Fruit fly (Drosophila melanogaster) whole organism, embryonic: ENCODE measurements around the gene Cul2.

ENCODE experiments used
- Awh ChIP-seq: fragments of 200-800 bp; sonication (Bioruptor generic); IDR thresholded peaks from 2 replicates; pipeline ENCODE4, ENCODE4 v1.3.6; 2022; ENCODE audit warnings: missing biosample characterization, missing genetic modification characterization
- CG1024 ChIP-seq: fragments of 200-800 bp; sonication (Bioruptor generic); IDR thresholded peaks from 2 replicates; pipeline ENCODE4 v1.3.6; 2022; ENCODE audit warnings: missing biosample characterization, missing genetic modification characterization
- CG10366 ChIP-seq: fragments of 200-800 bp; sonication (Bioruptor generic); IDR thresholded peaks from 2 replicates; pipeline ENCODE4 v1.3.6; 2022; ENCODE audit warnings: missing biosample characterization, missing genetic modification characterization
- CG10431 ChIP-seq: fragments of 200-800 bp; sonication (Bioruptor generic); optimal IDR thresholded peaks from 3 replicates; lab custom pipeline; 2018; ENCODE audit warnings: missing biosample characterization, mild to moderate bottlenecking, missing genetic modification characterization
- CG12155 ChIP-seq: fragments of 200-800 bp; sonication (Bioruptor generic); optimal IDR thresholded peaks from 3 replicates; lab custom pipeline; 2016; ENCODE audit warnings: missing biosample characterization, missing genetic modification characterization
- CG13894 ChIP-seq: fragments of 200-800 bp; sonication (Bioruptor generic); optimal IDR thresholded peaks from 3 replicates; lab custom pipeline; 2018; ENCODE audit warnings: missing biosample characterization, mild to moderate bottlenecking, missing genetic modification characterization, moderate library complexity
- CG15514 ChIP-seq: fragments of 200-800 bp; sonication (Bioruptor generic); optimal IDR thresholded peaks from 3 replicates; lab custom pipeline; 2017; ENCODE audit warnings: missing biosample characterization, missing genetic modification characterization, mild to moderate bottlenecking, moderate library complexity, missing genetic modification reagents
- CG17359 ChIP-seq: fragments of 200-800 bp; sonication (Bioruptor generic); optimal IDR thresholded peaks from 3 replicates; lab custom pipeline; 2018; ENCODE audit warnings: missing biosample characterization, mild to moderate bottlenecking, missing genetic modification characterization, moderate library complexity
- CG17612 ChIP-seq: fragments of 200-800 bp; sonication (Bioruptor generic); IDR thresholded peaks from 2 replicates; pipeline ENCODE4 v1.3.6; 2022; ENCODE audit warnings: missing biosample characterization, missing genetic modification characterization
- CG1832 ChIP-seq: fragments of 200-800 bp; sonication (Bioruptor generic); optimal IDR thresholded peaks from 2 replicates; lab custom pipeline; 2017; ENCODE audit warnings: missing biosample characterization, mild to moderate bottlenecking, missing genetic modification characterization, inconsistent platforms
- CG30020 ChIP-seq: fragments of 200-800 bp; optimal IDR thresholded peaks from 2 replicates; lab custom pipeline; 2019; ENCODE audit warnings: missing biosample characterization, mild to moderate bottlenecking, missing genetic modification characterization, moderate library complexity
- CG33213 ChIP-seq: fragments of 200-800 bp; sonication (Bioruptor generic); optimal IDR thresholded peaks from 3 replicates; lab custom pipeline; 2016; ENCODE audit warnings: missing biosample characterization, missing genetic modification characterization
- CG34422 ChIP-seq: fragments of 200-800 bp; sonication (Bioruptor generic); IDR thresholded peaks from 3 replicates; pipeline ENCODE4 v1.3.6; 2022; ENCODE audit warnings: missing biosample characterization, missing genetic modification characterization
- CG3838 ChIP-seq: fragments of 200-800 bp; sonication (Bioruptor generic); optimal IDR thresholded peaks from 3 replicates; lab custom pipeline; 2016; ENCODE audit warnings: missing biosample characterization, missing genetic modification characterization
- CG4282 ChIP-seq: fragments of 200-800 bp; sonication (Bioruptor generic); optimal IDR thresholded peaks from 2 replicates; lab custom pipeline; 2016; ENCODE audit warnings: missing biosample characterization, missing genetic modification characterization
- CG5180 ChIP-seq: fragments of 200-800 bp; sonication (Bioruptor generic); optimal IDR thresholded peaks from 3 replicates; lab custom pipeline; 2017; ENCODE audit warnings: missing biosample characterization, missing genetic modification characterization, mild to moderate bottlenecking, moderate library complexity, missing genetic modification reagents
- CG6683 ChIP-seq: fragments of 200-800 bp; sonication (Bioruptor generic); optimal IDR thresholded peaks from 2 replicates; lab custom pipeline; 2017; ENCODE audit warnings: missing biosample characterization, mild to moderate bottlenecking, missing genetic modification characterization, missing genetic modification reagents
- CG7963 ChIP-seq: fragments of 200-800 bp; sonication (Bioruptor generic); IDR thresholded peaks from 3 replicates; pipeline ENCODE4 v1.3.6; 2022; ENCODE audit warnings: missing biosample characterization, missing genetic modification characterization; ENCODE audit not compliant: partially characterized antibody
- CG9437 ChIP-seq: fragments of 200-800 bp; sonication (Bioruptor generic); optimal IDR thresholded peaks from 2 replicates; lab custom pipeline; 2018; ENCODE audit warnings: missing biosample characterization, mild to moderate bottlenecking, missing genetic modification characterization
- CG9727 ChIP-seq: fragments of 200-800 bp; sonication (Bioruptor generic); optimal IDR thresholded peaks from 3 replicates; lab custom pipeline; 2017; ENCODE audit warnings: missing biosample characterization, mild to moderate bottlenecking, missing genetic modification characterization
- CkIIα-i1 ChIP-seq: fragments of 200-800 bp; sonication (Bioruptor generic); IDR thresholded peaks from 2 replicates; pipeline ENCODE4 v1.3.6; 2022; ENCODE audit warnings: missing biosample characterization, missing genetic modification characterization
- Doc3 ChIP-seq: fragments of 200-800 bp; sonication (Bioruptor generic); IDR thresholded peaks from 3 replicates; pipeline ENCODE4 v1.3.6; 2022; ENCODE audit warnings: missing biosample characterization, missing genetic modification characterization; ENCODE audit not compliant: partially characterized antibody
- HLH3B ChIP-seq: fragments of 200-800 bp; sonication (Bioruptor generic); IDR thresholded peaks from 2 replicates; pipeline ENCODE4 v1.3.6; 2022; ENCODE audit warnings: missing biosample characterization, missing genetic modification characterization
- NC2β ChIP-seq: fragments of 200-800 bp; sonication (Bioruptor generic); optimal IDR thresholded peaks from 2 replicates; lab custom pipeline; 2016; ENCODE audit warnings: missing biosample characterization, missing genetic modification characterization
- Oli ChIP-seq: fragments of 200-800 bp; sonication (Bioruptor generic); optimal IDR thresholded peaks from 2 replicates; lab custom pipeline; 2018; ENCODE audit warnings: missing biosample characterization, mild to moderate bottlenecking, missing genetic modification characterization, moderate library complexity
- PHDP ChIP-seq: fragments of 200-800 bp; sonication (Bioruptor generic); optimal IDR thresholded peaks from 3 replicates; lab custom pipeline; 2018; ENCODE audit warnings: missing biosample characterization, mild to moderate bottlenecking, missing genetic modification characterization, moderate library complexity
- Taf1 ChIP-seq: fragments of 200-800 bp; sonication (Bioruptor generic); IDR thresholded peaks from 2 replicates; pipeline ENCODE4 v1.3.6; 2022; ENCODE audit warnings: missing biosample characterization, missing genetic modification characterization
- ac ChIP-seq: fragments of 200-800 bp; sonication (Bioruptor generic); optimal IDR thresholded peaks from 3 replicates; lab custom pipeline; 2017; ENCODE audit warnings: missing biosample characterization, mild to moderate bottlenecking, missing genetic modification characterization
- aop ChIP-seq: fragments of 200-800 bp; sonication (Bioruptor generic); IDR thresholded peaks from 2 replicates; pipeline ENCODE4 v1.3.6; 2022; ENCODE audit warnings: missing biosample characterization, missing genetic modification characterization
- ato ChIP-seq: fragments of 200-800 bp; sonication (Bioruptor generic); IDR thresholded peaks from 2 replicates; pipeline ENCODE4 v1.3.6; 2022; ENCODE audit warnings: missing biosample characterization, missing genetic modification characterization; ENCODE audit not compliant: partially characterized antibody
- bigmax ChIP-seq: fragments of 200-800 bp; sonication (Bioruptor generic); optimal IDR thresholded peaks from 2 replicates; lab custom pipeline; 2018; ENCODE audit warnings: missing biosample characterization, mild to moderate bottlenecking, missing genetic modification characterization
- caup ChIP-seq: fragments of 200-800 bp; sonication (Bioruptor generic); optimal IDR thresholded peaks from 3 replicates; lab custom pipeline; 2017; ENCODE audit warnings: missing biosample characterization, mild to moderate bottlenecking, missing genetic modification characterization, moderate library complexity; ENCODE audit not compliant: severe bottlenecking
- cwo ChIP-seq: fragments of 200-800 bp; sonication (Bioruptor generic); optimal IDR thresholded peaks from 3 replicates; lab custom pipeline; 2017; ENCODE audit warnings: missing biosample characterization, missing genetic modification characterization, mild to moderate bottlenecking, moderate library complexity, missing genetic modification reagents
- dpn ChIP-seq, 2 experiments: fragments of 200-800 bp; sonication (Bioruptor generic); optimal IDR thresholded peaks; 3 replicates each; lab custom pipeline; 2016; ENCODE audit warnings: missing biosample characterization in 2 of 2, missing genetic modification characterization in 2 of 2
- gcm2 ChIP-seq: fragments of 200-800 bp; sonication (Bioruptor generic); optimal IDR thresholded peaks from 2 replicates; lab custom pipeline; 2016; ENCODE audit warnings: missing biosample characterization, missing genetic modification characterization
- gfzf ChIP-seq: fragments of 200-800 bp; sonication (Bioruptor generic); optimal IDR thresholded peaks from 2 replicates; lab custom pipeline; 2016; ENCODE audit warnings: missing biosample characterization, mild to moderate bottlenecking, missing genetic modification characterization, moderate library complexity
- ken ChIP-seq: fragments of 200-800 bp; sonication (Bioruptor generic); IDR thresholded peaks from 3 replicates; pipeline ENCODE4 v1.3.6; 2022; ENCODE audit warnings: missing biosample characterization, missing genetic modification characterization
- kni ChIP-seq: fragments of 200-800 bp; sonication (Bioruptor generic); optimal IDR thresholded peaks from 3 replicates; lab custom pipeline; 2017; ENCODE audit warnings: mild to moderate bottlenecking, missing biosample characterization, missing genetic modification reagents, missing genetic modification characterization
- luna ChIP-seq: fragments of 200-800 bp; sonication (Bioruptor generic); optimal IDR thresholded peaks from 2 replicates; lab custom pipeline; 2016; ENCODE audit warnings: missing biosample characterization, missing genetic modification characterization
- mld ChIP-seq: fragments of 200-800 bp; sonication (Bioruptor generic); IDR thresholded peaks from 3 replicates; pipeline ENCODE4 v1.3.6; 2022; ENCODE audit warnings: missing biosample characterization, missing genetic modification characterization; ENCODE audit not compliant: partially characterized antibody
- nau ChIP-seq: fragments of 200-800 bp; sonication (Bioruptor generic); optimal IDR thresholded peaks from 3 replicates; lab custom pipeline; 2017; ENCODE audit warnings: missing biosample characterization, mild to moderate bottlenecking, missing genetic modification characterization, missing genetic modification reagents
- pita ChIP-seq: fragments of 200-800 bp; sonication (Bioruptor generic); optimal IDR thresholded peaks from 2 replicates; lab custom pipeline; 2017; ENCODE audit warnings: missing biosample characterization, mild to moderate bottlenecking, missing genetic modification characterization
- psq ChIP-seq: fragments of 200-800 bp; sonication (Bioruptor generic); optimal IDR thresholded peaks from 2 replicates; lab custom pipeline; 2017; ENCODE audit warnings: missing biosample characterization, missing genetic modification characterization
- pzg ChIP-seq: fragments of 200-800 bp; sonication (Bioruptor generic); optimal IDR thresholded peaks from 3 replicates; lab custom pipeline; 2018; ENCODE audit warnings: missing biosample characterization, mild to moderate bottlenecking, missing genetic modification characterization, moderate library complexity
- ranshi ChIP-seq: fragments of 200-800 bp; sonication (Bioruptor generic); IDR thresholded peaks from 2 replicates; pipeline ENCODE4 v1.3.6; 2022; ENCODE audit warnings: missing biosample characterization, missing genetic modification characterization
- sens ChIP-seq: fragments of 200-800 bp; sonication (Bioruptor generic); peaks from one replicate; lab custom pipeline; 2016; ENCODE audit warnings: missing biosample characterization, missing genetic modification characterization
- slou ChIP-seq: fragments of 200-800 bp; sonication (Bioruptor generic); optimal IDR thresholded peaks from 3 replicates; lab custom pipeline; 2016; ENCODE audit warnings: missing biosample characterization, missing genetic modification characterization
- zen2 ChIP-seq: fragments of 200-800 bp; sonication (Bioruptor generic); IDR thresholded peaks from 3 replicates; pipeline ENCODE4 v1.3.6; 2022; ENCODE audit warnings: missing biosample characterization, missing genetic modification characterization; ENCODE audit not compliant: partially characterized antibody

The Cul2 gene

dm6 chr2L:21629814-21630562 is 28.5 kb upstream of the Cul2 start, which contains the start of gene Df31 (continued):
- TF ChIP-seq CG3838 (GFP tag; lab: Kevin White, UChicago), result no peak
- TF ChIP-seq psq (GFP tag; lab: Kevin White, UChicago), result no peak
- no peak for TF ChIP-seq CG1832
- TF ChIP-seq ato (GFP tag; lab: Robert Waterston, UW), result peak; percentile 87
- peak; percentile 51 for TF ChIP-seq CG10366 (GFP tag; lab: Robert Waterston, UW)
- no peak for TF ChIP-seq bigmax (GFP tag; lab: Kevin White, UChicago)
- peak; percentile 53 for TF ChIP-seq CG9727 (GFP tag; lab: Kevin White, UChicago)
- TF ChIP-seq kni (GFP tag; lab: Kevin White, UChicago), result no peak
- peak; percentile 83 for TF ChIP-seq CG30020
- TF ChIP-seq aop (GFP tag; lab: Robert Waterston, UW), result no peak
- TF ChIP-seq pzg, result peak; percentile 75
- TF ChIP-seq CG10431 (GFP tag; lab: Kevin White, UChicago), result peak; percentile 72
- peak; percentile 53 for TF ChIP-seq CG12155 (GFP tag; lab: Kevin White, UChicago)
- no peak for TF ChIP-seq cwo
- TF ChIP-seq CG1024 (GFP tag; lab: Robert Waterston, UW), result peak; percentile 78; the same call in 1 of the 2 replicates
- 0 out of 2 replicates have a peak, but pooled peaks have one; percentile 14 for TF ChIP-seq HLH3B (GFP tag; lab: Robert Waterston, UW)
- TF ChIP-seq CG17612 (GFP tag; lab: Robert Waterston, UW), result no peak
- TF ChIP-seq NC2β (GFP tag; lab: Kevin White, UChicago), result peak; percentile 89
- TF ChIP-seq ac (GFP tag; lab: Kevin White, UChicago), result no peak
- peak; percentile 45 for TF ChIP-seq gfzf (GFP tag; lab: Kevin White, UChicago)
- TF ChIP-seq CG9437, result no peak
- TF ChIP-seq CG13894 (tag; lab: Kevin White, UChicago), result peak; percentile 71
- peak; percentile 42 for TF ChIP-seq slou
- TF ChIP-seq dpn (GFP tag; optimal IDR thresholded peaks at IDR 0.05; lab: Kevin White, UChicago), result peak; percentile 66 to 69
- TF ChIP-seq nau (GFP tag; lab: Kevin White, UChicago), result no peak
- peak; percentile 74 for TF ChIP-seq CG34422 (GFP tag; lab: Robert Waterston, UW)
- no peak for TF ChIP-seq Awh (GFP tag; lab: Robert Waterston, UW)
- TF ChIP-seq Taf1 (GFP tag; lab: Robert Waterston, UW), result no peak
- TF ChIP-seq sens, result peak; percentile 92
- no peak for TF ChIP-seq CG6683
- no peak for TF ChIP-seq CG4282 (GFP tag; lab: Kevin White, UChicago)
- TF ChIP-seq CG5180 (GFP tag; lab: Kevin White, UChicago), result no peak
- TF ChIP-seq mld (GFP tag; lab: Robert Waterston, UW), result peak; percentile 82; the same call in 2 of the 3 replicates
- no peak for TF ChIP-seq CkIIα-i1
- peak; percentile 48 for TF ChIP-seq PHDP
- TF ChIP-seq gcm2, result peak; percentile 57
- no peak for TF ChIP-seq pita
- TF ChIP-seq CG33213 (GFP tag; lab: Kevin White, UChicago), result peak; percentile 68
- TF ChIP-seq CG17359 (tag; lab: Kevin White, UChicago), result peak; percentile 51
- peak; percentile 85 for TF ChIP-seq CG15514 (GFP tag; lab: Kevin White, UChicago)
- TF ChIP-seq caup (GFP tag; lab: Kevin White, UChicago), result peak; percentile 74
- no peak; the same call in 1 of the 2 replicates for TF ChIP-seq ranshi (GFP tag; lab: Robert Waterston, UW)
- no peak; the same call in 2 of the 3 replicates for TF ChIP-seq zen2 (GFP tag; lab: Robert Waterston, UW)
- TF ChIP-seq CG7963 (GFP tag; lab: Robert Waterston, UW), result peak; percentile 82; the same call in 2 of the 3 replicates
- peak; percentile 81 for TF ChIP-seq Doc3 (GFP tag; lab: Robert Waterston, UW)
- TF ChIP-seq Oli (tag; lab: Kevin White, UChicago), result peak; percentile 24
- TF ChIP-seq luna (GFP tag; lab: Kevin White, UChicago), result peak; percentile 17
- no peak; the same call in 2 of the 3 replicates for TF ChIP-seq ken (GFP tag; lab: Robert Waterston, UW)
